Worm (Caenorhabditis elegans): ENCODE data around the gene Y57A10C.1.

DNA sequence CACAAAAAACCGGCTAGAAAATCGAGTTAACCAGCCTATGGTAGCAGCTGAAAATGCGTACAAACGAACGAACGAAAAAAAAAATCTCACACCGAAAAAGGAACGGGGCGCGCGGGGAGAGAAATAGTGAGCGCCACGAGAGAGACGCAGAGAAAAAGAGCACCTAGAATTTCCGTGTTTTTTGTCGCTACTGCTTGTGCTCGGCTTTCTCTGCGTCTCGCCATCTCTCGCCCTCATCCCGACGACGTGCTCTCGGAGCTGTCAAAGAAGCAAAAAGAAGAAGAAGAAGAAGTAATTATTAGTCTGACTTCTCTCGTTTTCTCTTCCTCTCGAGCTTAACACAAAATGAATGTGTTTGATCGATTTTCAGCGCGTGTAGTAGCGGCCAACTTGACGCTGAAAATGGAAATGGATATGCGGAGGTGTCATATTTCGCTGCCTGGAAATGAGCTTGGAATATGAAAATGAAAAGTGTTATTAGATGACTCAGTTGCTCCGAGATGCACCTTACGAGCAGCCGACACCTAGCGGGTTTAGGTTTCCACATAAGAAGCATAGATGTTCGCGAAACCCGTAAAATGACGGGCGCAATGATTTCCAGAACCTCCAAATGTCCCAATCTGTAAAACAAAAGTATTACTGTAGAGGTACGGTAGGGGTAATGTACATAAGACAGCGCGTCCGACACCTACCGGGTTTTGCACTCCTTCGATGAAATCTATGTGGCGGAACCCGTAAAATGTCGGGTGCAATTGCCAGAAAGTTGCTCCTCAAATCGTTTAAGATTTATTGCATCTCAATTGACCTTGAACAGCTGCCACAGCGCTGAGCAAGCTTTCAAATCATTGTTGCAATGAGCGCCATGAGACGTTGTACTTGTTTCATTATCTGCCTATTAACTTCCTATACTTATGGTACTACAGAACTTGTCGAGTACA is 29.4 kb downstream of the Y57A10C.1 start, which contains the start of gene btb-14:
- TF ChIP-seq T26A5.8 (tag; optimal IDR thresholded peaks at IDR 0.05) (no peak), athp-1 (tag; optimal IDR thresholded peaks at IDR 0.05) (no peak), xnd-1 (tag; optimal IDR thresholded peaks at IDR 0.05) (no peak), pha-4 (tag; optimal IDR thresholded peaks at IDR 0.05) (no peak), egl-44 (GFP tag; IDR thresholded peaks at IDR 0.05) (no peak), ccch-3 (GFP tag; optimal IDR thresholded peaks at IDR 0.05) (no peak), ceh-27 (GFP tag; optimal IDR thresholded peaks at IDR 0.05) (no peak), repo-1 (tag; optimal IDR thresholded peaks at IDR 0.05) (no peak), gei-17 (GFP tag; optimal IDR thresholded peaks at IDR 0.05) (no peak), let-526 (GFP tag; IDR thresholded peaks at IDR 0.05) (no peak), B0336.3 (GFP tag; IDR thresholded peaks at IDR 0.05) (no peak), F49E8.2 (tag; optimal IDR thresholded peaks at IDR 0.05; ENCODE audit: insufficient read depth) (no peak), hlh-26 (GFP tag; conservative IDR thresholded peaks at IDR 0.05) (no peak)
